Fruit fly (Drosophila melanogaster) whole organism, prepupa: Measurements from ENCODE around the gene iav.
A peak's percentile ranks its signal among the peaks of the same experiment; 100 is the strongest.

Experiments
- Blimp-1 ChIP-seq: fragments of 200-800 bp; sonication (Bioruptor generic); optimal IDR thresholded peaks from 3 replicates; lab custom pipeline; 2017; ENCODE audit warnings: missing biosample characterization, missing genetic modification characterization, mild to moderate bottlenecking, moderate library complexity, missing genetic modification reagents
- CG10669 ChIP-seq: fragments of 200-800 bp; sonication (Bioruptor generic); optimal IDR thresholded peaks from 3 replicates; lab custom pipeline; 2018; ENCODE audit warnings: missing biosample characterization, mild to moderate bottlenecking, missing genetic modification characterization, moderate library complexity
- CG15336 ChIP-seq: fragments of 200-800 bp; sonication (Bioruptor generic); IDR thresholded peaks from 2 replicates; pipeline ENCODE4 v1.3.6; 2022; ENCODE audit warnings: missing biosample characterization, missing genetic modification characterization
- CG16779 ChIP-seq: fragments of 200-800 bp; sonication (Bioruptor generic); optimal IDR thresholded peaks from 3 replicates; lab custom pipeline; 2017; ENCODE audit warnings: missing biosample characterization, mild to moderate bottlenecking, missing genetic modification characterization
- CG3032 ChIP-seq: fragments of 200-800 bp; optimal IDR thresholded peaks from 2 replicates; lab custom pipeline; 2019; ENCODE audit warnings: missing biosample characterization, mild to moderate bottlenecking, missing genetic modification characterization, moderate library complexity
- CG31627 ChIP-seq: fragments of 200-800 bp; sonication (Bioruptor generic); optimal IDR thresholded peaks from 3 replicates; lab custom pipeline; 2016; ENCODE audit warnings: missing biosample characterization, missing genetic modification characterization
- CG32006 ChIP-seq: fragments of 200-800 bp; sonication (Bioruptor generic); optimal IDR thresholded peaks from 3 replicates; lab custom pipeline; 2017; ENCODE audit warnings: missing biosample characterization, mild to moderate bottlenecking, missing genetic modification characterization
- CG34406 ChIP-seq: fragments of 200-800 bp; sonication (Bioruptor generic); optimal IDR thresholded peaks from 3 replicates; lab custom pipeline; 2016; ENCODE audit warnings: missing biosample characterization, missing genetic modification characterization
- CG3919 ChIP-seq: fragments of 200-800 bp; sonication (Bioruptor generic); optimal IDR thresholded peaks from 3 replicates; lab custom pipeline; 2016; ENCODE audit warnings: missing biosample characterization, missing genetic modification characterization
- CG4318 ChIP-seq: fragments of 200-800 bp; sonication (Bioruptor generic); optimal IDR thresholded peaks from 3 replicates; lab custom pipeline; 2017; ENCODE audit warnings: missing biosample characterization, mild to moderate bottlenecking, missing genetic modification characterization
- CG6276 ChIP-seq: fragments of 200-800 bp; sonication (Bioruptor generic); optimal IDR thresholded peaks from 2 replicates; lab custom pipeline; 2017; ENCODE audit warnings: missing biosample characterization, mild to moderate bottlenecking, missing genetic modification characterization
- CG6808 ChIP-seq: fragments of 200-800 bp; sonication (Bioruptor generic); optimal IDR thresholded peaks from 3 replicates; lab custom pipeline; 2017; ENCODE audit warnings: missing biosample characterization, missing genetic modification characterization, mild to moderate bottlenecking, moderate library complexity, missing genetic modification reagents
- CG6854 ChIP-seq: fragments of 200-800 bp; sonication (Bioruptor generic); optimal IDR thresholded peaks from 2 replicates; lab custom pipeline; 2017; ENCODE audit warnings: missing biosample characterization, mild to moderate bottlenecking, missing genetic modification characterization
- CG7368 ChIP-seq: fragments of 200-800 bp; sonication (Bioruptor generic); optimal IDR thresholded peaks from 3 replicates; lab custom pipeline; 2016; ENCODE audit warnings: missing biosample characterization, missing genetic modification characterization
- CG8119 ChIP-seq: fragments of 200-800 bp; sonication (Bioruptor generic); IDR thresholded peaks from 3 replicates; pipeline ENCODE4 v1.3.6; 2022; ENCODE audit warnings: missing biosample characterization, missing genetic modification characterization
- CG8632 ChIP-seq: fragments of 200-800 bp; sonication (Bioruptor generic); optimal IDR thresholded peaks from 3 replicates; lab custom pipeline; 2016; ENCODE audit warnings: missing biosample characterization, missing genetic modification characterization
- CG9139 ChIP-seq: fragments of 200-800 bp; sonication (Bioruptor generic); optimal IDR thresholded peaks from 3 replicates; lab custom pipeline; 2017; ENCODE audit warnings: missing biosample characterization, mild to moderate bottlenecking, missing genetic modification characterization
- Eip78C ChIP-seq: fragments of 200-800 bp; sonication (Bioruptor generic); peaks from one replicate; lab custom pipeline; 2016; ENCODE audit warnings: missing biosample characterization, missing genetic modification characterization
- Ets96B ChIP-seq: fragments of 200-800 bp; optimal IDR thresholded peaks from 2 replicates; lab custom pipeline; 2019; ENCODE audit warnings: missing biosample characterization, mild to moderate bottlenecking, missing genetic modification characterization, moderate library complexity
- Gug ChIP-seq: fragments of 200-800 bp; sonication (Bioruptor generic); IDR thresholded peaks from 2 replicates; pipeline ENCODE4 v1.3.6; 2022; ENCODE audit warnings: missing biosample characterization, missing genetic modification characterization
- Hr39 ChIP-seq: fragments of 200-800 bp; sonication (Bioruptor generic); optimal IDR thresholded peaks from 2 replicates; lab custom pipeline; 2016; ENCODE audit warnings: missing biosample characterization, missing genetic modification characterization
- Hr4 ChIP-seq: fragments of 200-800 bp; sonication (Bioruptor generic); optimal IDR thresholded peaks from 3 replicates; lab custom pipeline; 2016; ENCODE audit warnings: missing biosample characterization, missing genetic modification characterization
- Lpt ChIP-seq: fragments of 200-800 bp; sonication (Bioruptor generic); optimal IDR thresholded peaks from 3 replicates; lab custom pipeline; 2016; ENCODE audit warnings: missing biosample characterization, missing genetic modification characterization
- OdsH ChIP-seq: fragments of 200-800 bp; sonication (Bioruptor generic); optimal IDR thresholded peaks from 3 replicates; lab custom pipeline; 2016; ENCODE audit warnings: missing biosample characterization, missing genetic modification characterization
- Smox ChIP-seq: fragments of 200-800 bp; sonication (Bioruptor generic); optimal IDR thresholded peaks from 3 replicates; lab custom pipeline; 2016; ENCODE audit warnings: missing biosample characterization, missing genetic modification characterization
- Sox102F ChIP-seq: fragments of 200-800 bp; sonication (Bioruptor generic); optimal IDR thresholded peaks from 2 replicates; lab custom pipeline; 2016; ENCODE audit warnings: missing biosample characterization, mild to moderate bottlenecking, missing genetic modification characterization
- Sox14 ChIP-seq: fragments of 200-800 bp; sonication (Bioruptor generic); optimal IDR thresholded peaks from 3 replicates; lab custom pipeline; 2016; ENCODE audit warnings: missing biosample characterization, missing genetic modification characterization
- Sox15 ChIP-seq: fragments of 200-800 bp; sonication (Bioruptor generic); optimal IDR thresholded peaks from 3 replicates; lab custom pipeline; 2016; ENCODE audit warnings: missing biosample characterization, missing genetic modification characterization
- achi ChIP-seq: fragments of 200-800 bp; sonication (Bioruptor generic); optimal IDR thresholded peaks from 3 replicates; lab custom pipeline; 2016; ENCODE audit warnings: missing biosample characterization, missing genetic modification characterization
- acj6 ChIP-seq: fragments of 200-800 bp; sonication (Bioruptor generic); optimal IDR thresholded peaks from 3 replicates; lab custom pipeline; 2016; ENCODE audit warnings: missing biosample characterization, missing genetic modification characterization
- cyc ChIP-seq: fragments of 200-800 bp; sonication (Bioruptor generic); optimal IDR thresholded peaks from 3 replicates; lab custom pipeline; 2016; ENCODE audit warnings: missing biosample characterization, missing genetic modification characterization
- dac ChIP-seq: fragments of 200-800 bp; sonication (Bioruptor generic); optimal IDR thresholded peaks from 2 replicates; lab custom pipeline; 2017; ENCODE audit warnings: missing biosample characterization, mild to moderate bottlenecking, missing genetic modification characterization
- esn ChIP-seq: fragments of 200-800 bp; sonication (Bioruptor generic); optimal IDR thresholded peaks from 2 replicates; lab custom pipeline; 2016; ENCODE audit warnings: missing biosample characterization, mild to moderate bottlenecking, missing genetic modification characterization, moderate library complexity
- fd59A ChIP-seq: fragments of 200-800 bp; sonication (Bioruptor generic); optimal IDR thresholded peaks from 2 replicates; lab custom pipeline; 2017; ENCODE audit warnings: missing biosample characterization, mild to moderate bottlenecking, missing genetic modification characterization, missing genetic modification reagents
- fd85E ChIP-seq: fragments of 200-800 bp; sonication (Bioruptor generic); optimal IDR thresholded peaks from 3 replicates; lab custom pipeline; 2016; ENCODE audit warnings: missing biosample characterization, missing genetic modification characterization
- fkh ChIP-seq: fragments of 200-800 bp; sonication (Bioruptor generic); optimal IDR thresholded peaks from 3 replicates; lab custom pipeline; 2017; ENCODE audit warnings: missing biosample characterization, mild to moderate bottlenecking, missing genetic modification characterization, moderate library complexity
- lz ChIP-seq: fragments of 200-800 bp; sonication (Bioruptor generic); optimal IDR thresholded peaks from 3 replicates; lab custom pipeline; 2016; ENCODE audit warnings: missing biosample characterization, missing genetic modification characterization
- net ChIP-seq: fragments of 200-800 bp; sonication (Bioruptor generic); optimal IDR thresholded peaks from 3 replicates; lab custom pipeline; 2016; ENCODE audit warnings: missing biosample characterization, missing genetic modification characterization
- pdm3 ChIP-seq: fragments of 200-800 bp; sonication (Bioruptor generic); optimal IDR thresholded peaks from 3 replicates; lab custom pipeline; 2016; ENCODE audit warnings: missing biosample characterization, missing genetic modification characterization
- salr ChIP-seq, 2 experiments: fragments of 200-800 bp; sonication (Bioruptor generic); optimal IDR thresholded peaks; 3 replicates each; lab custom pipeline; 2016 to 2018; ENCODE audit warnings: missing biosample characterization in 2 of 2, missing genetic modification characterization in 2 of 2, mild to moderate bottlenecking in 1 of 2
- spab ChIP-seq: fragments of 200-800 bp; sonication (Bioruptor generic); optimal IDR thresholded peaks from 2 replicates; lab custom pipeline; 2017; ENCODE audit warnings: missing biosample characterization, mild to moderate bottlenecking, missing genetic modification characterization, missing genetic modification reagents
- ss ChIP-seq, 2 experiments: fragments of 200-800 bp; sonication (Bioruptor generic); optimal IDR thresholded peaks; 2 replicates in 1 of 2; 3 replicates in 1 of 2; lab custom pipeline; 2017 to 2018; ENCODE audit warnings: mild to moderate bottlenecking in 2 of 2, missing biosample characterization in 2 of 2, missing genetic modification characterization in 2 of 2, moderate library complexity in 1 of 2
- svp ChIP-seq: fragments of 200-800 bp; sonication (Bioruptor generic); peaks from one replicate; lab custom pipeline; 2016; ENCODE audit warnings: missing biosample characterization, missing genetic modification characterization
- topi ChIP-seq: fragments of 200-800 bp; sonication (Bioruptor generic); optimal IDR thresholded peaks from 3 replicates; lab custom pipeline; 2016; ENCODE audit warnings: missing biosample characterization, missing genetic modification characterization
- vri ChIP-seq: fragments of 200-800 bp; sonication (Bioruptor generic); optimal IDR thresholded peaks from 3 replicates; lab custom pipeline; 2016; ENCODE audit warnings: missing biosample characterization, mild to moderate bottlenecking, missing genetic modification characterization

Gene iav

DNA sequence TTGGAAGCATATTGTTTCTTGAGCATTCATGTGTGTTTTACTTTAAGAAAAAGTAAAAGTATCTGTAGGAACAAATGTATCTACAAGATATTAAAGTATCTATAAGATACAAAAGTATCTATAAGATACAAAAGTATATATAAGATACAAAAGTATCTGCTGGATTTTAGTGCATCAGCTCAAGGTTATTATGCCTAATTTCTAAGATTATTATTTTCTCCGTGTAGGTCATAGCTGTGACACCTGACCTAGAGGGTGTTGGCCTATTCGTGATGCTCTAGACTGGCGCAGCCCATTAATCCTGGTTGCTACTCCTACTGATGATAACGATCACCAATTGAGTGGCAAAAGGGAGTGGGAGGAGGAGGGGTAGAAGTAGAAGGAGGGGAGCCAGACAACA lies 35.7 kb upstream of the iav start (continued):
- TF ChIP-seq salr (GFP tag; optimal IDR thresholded peaks at IDR 0.05; lab: Kevin White, UChicago) (no peak), CG6854 (GFP tag; lab: Kevin White, UChicago) (no peak), lz (peak; percentile 29), CG8119 (GFP tag; lab: Robert Waterston, UW) (no peak), CG6276 (no peak), CG32006 (GFP tag; lab: Kevin White, UChicago) (peak; percentile 36), CG3919 (GFP tag; lab: Kevin White, UChicago) (no peak), Sox15 (GFP tag; lab: Kevin White, UChicago) (peak; percentile 2), Sox14 (GFP tag; lab: Kevin White, UChicago) (no peak), CG3032 (tag; lab: Kevin White, UChicago) (peak; percentile 55), fd59A (GFP tag; lab: Kevin White, UChicago) (peak; percentile 44), spab (GFP tag; lab: Kevin White, UChicago) (peak; percentile 30), OdsH (GFP tag; lab: Kevin White, UChicago) (peak; percentile 19), Blimp-1 (GFP tag; lab: Kevin White, UChicago) (no peak), CG15336 (no peak), CG7368 (GFP tag; lab: Kevin White, UChicago) (no peak), Smox (peak; percentile 14), Ets96B (tag; lab: Kevin White, UChicago) (peak; percentile 35), CG31627 (GFP tag; lab: Kevin White, UChicago) (no peak), dac (GFP tag; lab: Kevin White, UChicago) (no peak), Gug (GFP tag; lab: Robert Waterston, UW) (no peak), CG8632 (GFP tag; lab: Kevin White, UChicago) (no peak), acj6 (GFP tag; lab: Kevin White, UChicago) (peak; percentile 42), topi (GFP tag; lab: Kevin White, UChicago) (peak; percentile 9), CG16779 (tag; lab: Kevin White, UChicago) (no peak), Lpt (GFP tag; lab: Kevin White, UChicago) (no peak), ss (GFP tag; optimal IDR thresholded peaks at IDR 0.05; lab: Kevin White, UChicago) (peak in 1 of 2 experiments; percentile 40)

DNA sequence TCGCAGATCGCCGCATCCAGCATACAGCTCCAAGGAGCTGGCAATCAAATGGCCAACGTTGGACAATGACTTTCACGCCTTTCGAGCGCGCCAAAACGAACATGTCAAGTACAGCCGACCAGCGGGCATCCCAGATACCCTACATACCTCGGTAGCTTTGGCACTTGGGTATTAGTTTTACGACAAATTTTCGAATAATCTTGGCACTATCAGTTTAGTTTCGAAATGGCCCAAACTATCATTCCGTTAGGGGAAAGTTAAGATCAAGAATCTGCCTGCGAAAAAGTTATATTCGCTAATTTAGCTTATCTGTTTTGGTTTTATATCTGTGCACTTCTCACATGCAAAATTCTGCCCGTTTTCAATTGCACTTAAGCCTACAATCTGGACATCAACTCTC lies 35.0 kb upstream of the iav start:
- TF ChIP-seq svp (GFP tag; lab: Kevin White, UChicago), result peak; percentile 68
- no peak for TF ChIP-seq Sox102F (GFP tag; lab: Kevin White, UChicago)
- TF ChIP-seq CG3919 (GFP tag; lab: Kevin White, UChicago), result no peak
- TF ChIP-seq fd85E (GFP tag; lab: Kevin White, UChicago), result no peak
- TF ChIP-seq Ets96B (tag; lab: Kevin White, UChicago), result peak; percentile 5
- TF ChIP-seq CG8632 (GFP tag; lab: Kevin White, UChicago), result no peak
- peak; percentile 0 for TF ChIP-seq CG6808
- peak; percentile 1 for TF ChIP-seq lz
- no peak for TF ChIP-seq Gug (GFP tag; lab: Robert Waterston, UW)
- TF ChIP-seq CG31627 (GFP tag; lab: Kevin White, UChicago), result peak; percentile 20
- TF ChIP-seq pdm3 (GFP tag; lab: Kevin White, UChicago), result peak; percentile 1
- peak; percentile 32 for TF ChIP-seq OdsH (GFP tag; lab: Kevin White, UChicago)
- TF ChIP-seq CG7368 (GFP tag; lab: Kevin White, UChicago), result no peak
- TF ChIP-seq CG34406 (GFP tag; lab: Kevin White, UChicago), result no peak
- peak; percentile 13 for TF ChIP-seq Hr4 (GFP tag; lab: Kevin White, UChicago)
- peak; percentile 4 for TF ChIP-seq cyc (GFP tag; lab: Kevin White, UChicago)
- TF ChIP-seq vri, result no peak
- no peak for TF ChIP-seq net (GFP tag; lab: Kevin White, UChicago)
- no peak for TF ChIP-seq Sox14 (GFP tag; lab: Kevin White, UChicago)
- peak; percentile 37 for TF ChIP-seq CG10669 (GFP tag; lab: Kevin White, UChicago)
- TF ChIP-seq CG9139 (GFP tag; lab: Kevin White, UChicago), result no peak
- peak; percentile 78 for TF ChIP-seq Eip78C
- TF ChIP-seq Hr39 (GFP tag; lab: Kevin White, UChicago), result peak; percentile 20
- TF ChIP-seq achi, result no peak
- TF ChIP-seq fkh (GFP tag; lab: Kevin White, UChicago), result no peak
- TF ChIP-seq CG32006 (GFP tag; lab: Kevin White, UChicago), result peak; percentile 21
- no peak for TF ChIP-seq ss (GFP tag; optimal IDR thresholded peaks at IDR 0.05; lab: Kevin White, UChicago)
- no peak for TF ChIP-seq esn
- TF ChIP-seq acj6 (GFP tag; lab: Kevin White, UChicago), result peak; percentile 9
- no peak for TF ChIP-seq CG4318 (GFP tag; lab: Kevin White, UChicago)
